Worm (Caenorhabditis elegans) whole organism, L4 larva: ENCODE data around the gene T10B10.4.
A peak's percentile ranks its signal among the peaks of the same experiment; 100 is the strongest.

Source experiments
- D1046.2 ChIP-seq: fragments of 200-800 bp; sonication (Bioruptor generic); IDR thresholded peaks from 2 replicates; pipeline ENCODE4 v1.3.6; 2022; ENCODE audit warnings: missing genetic modification characterization, missing compliant biosample characterization
- F10B5.3 ChIP-seq: sonication (generic microtip); optimal IDR thresholded peaks from 2 replicates; lab custom pipeline; 2016; ENCODE audit warnings: mild to moderate bottlenecking, missing genetic modification characterization, missing compliant biosample characterization
- F37D6.2 ChIP-seq: sonication (generic microtip); optimal IDR thresholded peaks from 2 replicates; lab custom pipeline; 2016; ENCODE audit warnings: mild to moderate bottlenecking, missing genetic modification characterization, missing compliant biosample characterization
- F44E2.7 ChIP-seq: fragments of 200-800 bp; sonication (Bioruptor generic); IDR thresholded peaks from 2 replicates; pipeline ENCODE4 v2.1.2; 2022; ENCODE audit warnings: missing genetic modification characterization, missing compliant biosample characterization
- T20F7.1 ChIP-seq: fragments of 200-800 bp; sonication (Bioruptor generic); optimal IDR thresholded peaks from 2 replicates; lab custom pipeline; 2018; ENCODE audit warnings: mild to moderate bottlenecking, missing genetic modification characterization, missing compliant biosample characterization
- T26A8.4 ChIP-seq: fragments of 200-800 bp; sonication (Bioruptor generic); IDR thresholded peaks from 2 replicates; pipeline ENCODE4 v1.3.6; 2022; ENCODE audit warnings: missing genetic modification characterization, missing compliant biosample characterization
- Y75B8A.6 ChIP-seq: fragments of 200-800 bp; sonication (Bioruptor generic); IDR thresholded peaks from 2 replicates; pipeline ENCODE4 v1.3.6; 2022; ENCODE audit warnings: missing genetic modification reagents, missing genetic modification characterization, missing compliant biosample characterization
- ZK337.2 ChIP-seq: fragments of 200-800 bp; sonication (Bioruptor generic); IDR thresholded peaks from 2 replicates; pipeline ENCODE4 v1.3.6; 2022; ENCODE audit warnings: missing genetic modification reagents, missing genetic modification characterization, missing compliant biosample characterization
- attf-4 ChIP-seq: sonication (generic microtip); optimal IDR thresholded peaks from 3 replicates; lab custom pipeline; 2017; ENCODE audit warnings: missing biosample characterization, missing genetic modification characterization
- ceh-28 ChIP-seq: fragments of 150-350 bp; optimal IDR thresholded peaks from 2 replicates; lab custom pipeline; 2014; ENCODE audit warnings: missing biosample characterization, missing genetic modification reagents, missing genetic modification characterization
- ceh-44 ChIP-seq: fragments of 200-800 bp; sonication (Bioruptor generic); IDR thresholded peaks from 2 replicates; pipeline ENCODE4 v1.3.6; 2022; ENCODE audit warnings: missing genetic modification reagents, missing genetic modification characterization, missing compliant biosample characterization
- ceh-62 ChIP-seq: sonication (generic microtip); optimal IDR thresholded peaks from 2 replicates; lab custom pipeline; 2017; ENCODE audit warnings: missing biosample characterization, missing genetic modification characterization
- ces-1 ChIP-seq: fragments of 150-350 bp; sonication (generic microtip); optimal IDR thresholded peaks from 4 replicates; lab custom pipeline; 2014; ENCODE audit warnings: missing biosample characterization, missing genetic modification reagents, missing genetic modification characterization
- daf-16 ChIP-seq, 3 experiments: sonication (generic microtip); optimal IDR thresholded peaks; 2 replicates each; lab custom pipeline; 2016 to 2017; ENCODE audit warnings: missing genetic modification characterization in 3 of 3, missing genetic modification reagents in 3 of 3, mild to moderate bottlenecking in 2 of 3, missing compliant biosample characterization in 2 of 3, missing biosample characterization in 1 of 3, moderate library complexity in 1 of 3
- dmd-6 ChIP-seq: fragments of 200-800 bp; sonication (Bioruptor generic); IDR thresholded peaks from 2 replicates; pipeline ENCODE4 v1.3.6; 2022; ENCODE audit warnings: missing genetic modification reagents, missing genetic modification characterization, missing compliant biosample characterization
- duxl-1 ChIP-seq: sonication (generic microtip); optimal IDR thresholded peaks from 2 replicates; lab custom pipeline; 2016; ENCODE audit warnings: mild to moderate bottlenecking, missing genetic modification characterization, moderate library complexity, missing compliant biosample characterization; ENCODE audit not compliant: poor library complexity
- dve-1 ChIP-seq: sonication (generic microtip); optimal IDR thresholded peaks from 2 replicates; lab custom pipeline; 2017; ENCODE audit warnings: antibody characterized with exemption, mild to moderate bottlenecking, missing genetic modification characterization, missing compliant biosample characterization; ENCODE audit not compliant: insufficient read depth
- egl-43 ChIP-seq: fragments of 200-800 bp; sonication (Bioruptor generic); IDR thresholded peaks from 2 replicates; pipeline ENCODE4 v1.3.6; 2022; ENCODE audit warnings: missing genetic modification reagents, missing genetic modification characterization, missing compliant biosample characterization
- gei-8 ChIP-seq: fragments of 200-800 bp; sonication (Bioruptor generic); optimal IDR thresholded peaks from 2 replicates; lab custom pipeline; 2018; ENCODE audit warnings: mild to moderate bottlenecking, missing genetic modification characterization, missing compliant biosample characterization
- jun-1 ChIP-seq: fragments of 150-350 bp; optimal IDR thresholded peaks from 2 replicates; lab custom pipeline; 2014; ENCODE audit warnings: missing biosample characterization, missing genetic modification reagents, missing genetic modification characterization
- lim-7 ChIP-seq: fragments of 200-800 bp; sonication (Bioruptor generic); IDR thresholded peaks from 2 replicates; pipeline ENCODE4 v1.3.6; 2022; ENCODE audit warnings: missing genetic modification characterization, missing compliant biosample characterization
- lin-15B ChIP-seq: fragments of 150-350 bp; sonication (generic microtip); optimal IDR thresholded peaks from 3 replicates; lab custom pipeline; 2014; ENCODE audit warnings: missing biosample characterization, missing genetic modification characterization
- lsy-2 ChIP-seq, 2 experiments: fragments of 150-350 bp in 1 of 2; sonication (generic microtip) in 1 of 2; optimal IDR thresholded peaks; 2 replicates each; lab custom pipeline; 2014 to 2017; ENCODE audit warnings: missing biosample characterization in 2 of 2, missing genetic modification characterization in 2 of 2
- madf-9 ChIP-seq: fragments of 200-800 bp; sonication (Bioruptor generic); conservative IDR thresholded peaks from 2 replicates; pipeline ENCODE4 v1.3.6; 2022; ENCODE audit warnings: missing genetic modification reagents, missing genetic modification characterization, missing compliant biosample characterization
- mdl-1 ChIP-seq, 2 experiments: fragments of 150-350 bp in 1 of 2; sonication (generic microtip) in 1 of 2; optimal IDR thresholded peaks; 2 replicates each; lab custom pipeline; 2014 to 2017; ENCODE audit warnings: missing biosample characterization in 2 of 2, missing genetic modification characterization in 2 of 2
- mes-2 ChIP-seq: sonication (generic microtip); optimal IDR thresholded peaks from 2 replicates; lab custom pipeline; 2016; ENCODE audit warnings: missing genotype, mild to moderate bottlenecking, missing genetic modification characterization, missing compliant biosample characterization; ENCODE audit not compliant: poor library complexity, severe bottlenecking
- mxl-2 ChIP-seq: fragments of 200-800 bp; sonication (Bioruptor generic); conservative IDR thresholded peaks from 2 replicates; pipeline ENCODE4 v1.3.6; 2022; ENCODE audit warnings: missing genetic modification reagents, missing genetic modification characterization, missing compliant biosample characterization
- nhr-102 ChIP-seq: sonication (generic microtip); optimal IDR thresholded peaks from 2 replicates; lab custom pipeline; 2016; ENCODE audit warnings: mild to moderate bottlenecking, missing genetic modification characterization, moderate library complexity, missing compliant biosample characterization
- nhr-11 ChIP-seq: fragments of 150-350 bp; optimal IDR thresholded peaks from 2 replicates; lab custom pipeline; 2014; ENCODE audit warnings: missing biosample characterization, missing genetic modification characterization
- nhr-25 ChIP-seq: sonication (generic microtip); optimal IDR thresholded peaks from 2 replicates; lab custom pipeline; 2017; ENCODE audit warnings: missing genetic modification characterization, mild to moderate bottlenecking, missing compliant biosample characterization, antibody characterized with exemption, moderate library complexity, borderline replicate concordance; ENCODE audit not compliant: insufficient read depth
- nhr-28 ChIP-seq: fragments of 150-350 bp; optimal IDR thresholded peaks from 2 replicates; lab custom pipeline; 2014; ENCODE audit warnings: missing biosample characterization, missing genetic modification characterization
- nhr-42 ChIP-seq: fragments of 200-800 bp; sonication (Bioruptor generic); IDR thresholded peaks from 2 replicates; pipeline ENCODE4 v1.3.6; 2022; ENCODE audit warnings: missing genetic modification characterization, missing compliant biosample characterization
- nhr-6 ChIP-seq: fragments of 150-350 bp; optimal IDR thresholded peaks from 2 replicates; lab custom pipeline; 2014; ENCODE audit warnings: missing biosample characterization, missing genetic modification characterization
- nhr-77 ChIP-seq: fragments of 150-350 bp; optimal IDR thresholded peaks from 2 replicates; lab custom pipeline; 2014; ENCODE audit warnings: missing biosample characterization, missing genetic modification characterization
- saeg-2 ChIP-seq: fragments of 200-800 bp; sonication (Bioruptor generic); IDR thresholded peaks from 2 replicates; pipeline ENCODE4 v1.3.6; 2022; ENCODE audit warnings: missing genetic modification reagents, missing genetic modification characterization, missing compliant biosample characterization
- sdz-12 ChIP-seq: fragments of 200-800 bp; sonication (Bioruptor generic); optimal IDR thresholded peaks from 2 replicates; lab custom pipeline; 2018; ENCODE audit warnings: mild to moderate bottlenecking, missing genetic modification characterization, missing compliant biosample characterization
- snpc-4 ChIP-seq: fragments of 150-350 bp; optimal IDR thresholded peaks from 2 replicates; lab custom pipeline; 2014; ENCODE audit warnings: missing biosample characterization, missing genetic modification characterization
- spr-1 ChIP-seq: sonication (generic microtip); optimal IDR thresholded peaks from 2 replicates; lab custom pipeline; 2016; ENCODE audit warnings: mild to moderate bottlenecking, missing genetic modification characterization, missing compliant biosample characterization
- unc-130 ChIP-seq: sonication (generic microtip); optimal IDR thresholded peaks from 2 replicates; lab custom pipeline; 2016; ENCODE audit warnings: missing genetic modification reagents, missing genetic modification characterization, missing compliant biosample characterization
- unc-39 ChIP-seq: sonication (generic microtip); optimal IDR thresholded peaks from 2 replicates; lab custom pipeline; 2017; ENCODE audit warnings: missing biosample characterization, missing genetic modification characterization
- vab-7 ChIP-seq: fragments of 200-800 bp; sonication (Bioruptor generic); IDR thresholded peaks from 2 replicates; pipeline ENCODE4 v1.3.6; 2022; ENCODE audit warnings: missing genetic modification reagents, missing genetic modification characterization, missing compliant biosample characterization
- zip-2 ChIP-seq: fragments of 150-350 bp; optimal IDR thresholded peaks from 2 replicates; lab custom pipeline; 2014; ENCODE audit warnings: missing biosample characterization, missing genetic modification characterization
- ztf-11 ChIP-seq: fragments of 150-350 bp; optimal IDR thresholded peaks from 2 replicates; lab custom pipeline; 2014; ENCODE audit warnings: missing biosample characterization, missing genetic modification characterization
- ztf-7 ChIP-seq: fragments of 150-350 bp; optimal IDR thresholded peaks from 2 replicates; lab custom pipeline; 2014; ENCODE audit warnings: missing biosample characterization, missing genetic modification characterization

Gene T10B10.4

DNA sequence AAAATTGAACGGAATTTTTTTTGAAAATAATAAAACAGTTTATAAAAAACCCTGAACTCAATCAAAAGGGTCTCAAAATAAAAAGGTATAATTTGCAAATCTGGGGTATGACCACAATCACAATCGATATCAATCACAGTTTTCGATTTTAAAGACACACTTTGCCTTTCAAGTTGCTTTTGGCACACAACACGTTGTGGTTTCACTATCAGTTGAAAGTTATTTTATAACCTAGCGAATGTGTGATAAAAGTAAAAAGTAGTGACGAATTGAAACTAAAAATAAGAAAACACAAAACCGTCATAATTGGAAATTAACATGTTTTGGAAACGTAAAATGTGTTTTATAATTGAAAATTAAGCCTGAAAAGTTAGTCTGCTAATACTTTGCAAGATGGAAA, 22.2 kb upstream of the T10B10.4 start (continued):
- peak; percentile 29 for TF ChIP-seq dve-1 (tag; lab: Kevin White, UChicago)
- no peak for TF ChIP-seq ceh-44 (GFP tag; lab: Robert Waterston, UW)
- no peak for TF ChIP-seq egl-43 (GFP tag; lab: Robert Waterston, UW)
- no peak for TF ChIP-seq ceh-62 (tag; lab: Kevin White, UChicago)
- TF ChIP-seq duxl-1 (tag; lab: Kevin White, UChicago): no peak
- TF ChIP-seq jun-1: no peak
- no peak for TF ChIP-seq saeg-2 (GFP tag; lab: Robert Waterston, UW)
- TF ChIP-seq lim-7 (GFP tag; lab: Robert Waterston, UW): no peak
- peak; percentile 71 for TF ChIP-seq dmd-6 (GFP tag; lab: Robert Waterston, UW)
- no peak for TF ChIP-seq F10B5.3
- no peak for TF ChIP-seq gei-8 (GFP tag; lab: Kevin White, UChicago)
- no peak for TF ChIP-seq zip-2 (tag; lab: Kevin White, UChicago)
- TF ChIP-seq nhr-77 (tag; lab: Kevin White, UChicago): peak; percentile 62
- no peak for TF ChIP-seq sdz-12 (GFP tag; lab: Kevin White, UChicago)
- no peak for TF ChIP-seq D1046.2 (GFP tag; lab: Robert Waterston, UW)
- no peak for TF ChIP-seq F37D6.2 (tag; lab: Kevin White, UChicago)
- TF ChIP-seq attf-4 (tag; lab: Kevin White, UChicago): no peak
- no peak for TF ChIP-seq T20F7.1 (GFP tag; lab: Kevin White, UChicago)
- TF ChIP-seq daf-16 (GFP tag; optimal IDR thresholded peaks at IDR 0.05; lab: Kevin White, UChicago): no peak
- peak; percentile 91 for TF ChIP-seq daf-16 (tag; optimal IDR thresholded peaks at IDR 0.05; lab: Kevin White, UChicago)
- TF ChIP-seq ces-1 (GFP tag; lab: Kevin White, UChicago): no peak
- no peak for TF ChIP-seq mes-2 (tag; lab: Kevin White, UChicago)

DNA sequence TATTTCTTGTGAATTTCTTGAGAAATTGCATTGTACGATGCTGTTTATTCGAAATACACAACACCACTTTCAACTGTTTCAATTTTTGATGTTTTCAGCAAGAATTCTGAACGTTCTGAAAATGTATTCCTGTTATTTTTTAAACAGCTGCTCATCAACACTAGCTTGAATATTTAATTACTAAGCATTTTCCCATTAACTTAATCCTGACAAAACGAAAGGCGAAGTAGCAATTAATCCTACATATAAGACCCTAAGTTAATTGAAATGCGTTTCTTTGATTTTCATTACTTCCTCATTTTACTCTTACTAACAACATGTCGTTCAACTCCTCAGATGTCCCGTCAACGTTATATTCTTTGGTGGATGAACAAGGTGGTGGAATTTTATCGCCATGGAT, 21.5 kb upstream of the T10B10.4 start, which contains the start of gene ocr-3:
TSS of gene ocr-3 (plus strand) at position 301 of the 400 bp plus-strand sequence.
- TF ChIP-seq mxl-2 (GFP tag; lab: Robert Waterston, UW): no peak
- no peak for TF ChIP-seq D1046.2 (GFP tag; lab: Robert Waterston, UW)
- TF ChIP-seq nhr-28 (tag; lab: Kevin White, UChicago): no peak
- no peak for TF ChIP-seq unc-130 (GFP tag; lab: Kevin White, UChicago)
- no peak for TF ChIP-seq jun-1
- TF ChIP-seq nhr-25 (tag; lab: Kevin White, UChicago): no peak
- no peak for TF ChIP-seq ZK337.2 (GFP tag; lab: Robert Waterston, UW)
- no peak for TF ChIP-seq ztf-11 (tag; lab: Kevin White, UChicago)
- TF ChIP-seq, all 104 proteins: peak for 0

DNA sequence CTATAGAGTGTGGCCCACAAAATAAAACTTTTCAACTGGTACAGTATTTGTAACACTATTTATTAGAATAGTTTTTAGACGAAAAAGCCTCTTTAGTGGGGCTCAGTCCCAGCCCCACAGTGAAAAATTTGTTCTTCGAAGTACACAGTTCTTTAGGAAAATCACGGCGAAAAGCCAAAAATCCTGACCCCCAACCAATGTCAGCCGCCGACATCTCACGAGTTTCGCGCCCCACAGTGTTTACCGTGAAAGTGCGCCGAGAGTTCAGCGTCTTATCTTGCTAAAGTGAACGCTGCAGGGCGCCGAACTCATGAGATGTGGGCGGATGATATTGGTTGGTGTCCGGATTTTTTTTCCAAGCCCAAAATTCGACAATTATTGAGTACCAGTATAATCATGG, 19.0 kb upstream of the T10B10.4 start:
- no peak for TF ChIP-seq daf-16 (GFP tag; optimal IDR thresholded peaks at IDR 0.05; lab: Kevin White, UChicago)
- TF ChIP-seq daf-16 (tag; optimal IDR thresholded peaks at IDR 0.05; lab: Kevin White, UChicago): peak; percentile 37
- TF ChIP-seq T26A8.4 (GFP tag; lab: Robert Waterston, UW): 0 out of 2 replicates have a peak, but pooled peaks have one; percentile 19
- TF ChIP-seq dve-1 (tag; lab: Kevin White, UChicago): peak; percentile 4
- TF ChIP-seq nhr-42: 0 out of 2 replicates have a peak, but pooled peaks have one; percentile 64
- TF ChIP-seq nhr-102 (tag; lab: Kevin White, UChicago): no peak
- no peak for TF ChIP-seq F44E2.7 (GFP tag; lab: Robert Waterston, UW)
- TF ChIP-seq snpc-4 (tag; lab: Kevin White, UChicago): peak; percentile 69

DNA sequence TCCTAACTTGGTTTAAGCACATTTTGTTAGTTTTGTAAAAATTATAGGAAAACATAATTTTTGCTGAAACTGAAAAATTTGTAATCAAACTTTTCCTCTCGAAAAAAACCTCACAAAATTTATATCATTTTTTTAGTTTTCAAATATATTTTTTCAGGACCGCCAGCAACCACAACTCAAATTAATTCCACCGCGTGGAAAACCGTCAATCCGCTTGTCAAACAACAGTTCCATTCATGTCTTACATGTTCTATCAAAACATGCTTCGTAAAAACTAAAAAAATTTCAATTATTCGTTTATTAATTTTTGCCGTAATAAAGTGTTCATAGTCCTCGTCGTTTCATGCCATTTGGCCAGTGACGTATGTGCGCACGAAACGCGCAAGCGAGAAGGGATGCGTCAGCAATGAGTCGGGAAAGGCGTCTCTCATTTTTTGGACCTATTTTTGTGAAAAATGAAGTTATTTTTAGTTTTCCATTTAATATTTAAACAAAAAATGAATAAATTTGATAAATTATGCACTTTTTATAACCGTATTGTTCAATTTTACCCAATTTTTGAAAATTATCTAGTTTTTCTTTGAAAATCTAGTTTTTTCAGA, 16.5 kb upstream of the T10B10.4 start, which contains the start of gene ucr-2.2:
TSS of gene ucr-2.2 (plus strand) at position 602 of the 602 bp plus-strand sequence.
- no peak for TF ChIP-seq ZK337.2 (GFP tag; lab: Robert Waterston, UW)
- peak in 1 of 2 experiments; percentile 41 for TF ChIP-seq mdl-1 (tag; optimal IDR thresholded peaks at IDR 0.05; lab: Kevin White, UChicago)
- TF ChIP-seq spr-1 (tag; lab: Kevin White, UChicago): peak; percentile 72
- peak; percentile 87 for TF ChIP-seq nhr-77 (tag; lab: Kevin White, UChicago)
- peak; percentile 88 for TF ChIP-seq nhr-6 (tag; lab: Kevin White, UChicago)
- peak; percentile 77 for TF ChIP-seq dmd-6 (GFP tag; lab: Robert Waterston, UW)
- no peak for TF ChIP-seq vab-7
- no peak for TF ChIP-seq ztf-11 (tag; lab: Kevin White, UChicago)
- no peak for TF ChIP-seq lin-15B (tag; lab: Kevin White, UChicago)
- TF ChIP-seq nhr-11 (tag; lab: Kevin White, UChicago): peak; percentile 56
- no peak for TF ChIP-seq Y75B8A.6 (GFP tag; lab: Robert Waterston, UW)
- no peak for TF ChIP-seq ceh-28
- peak; percentile 87 for TF ChIP-seq ztf-7 (tag; lab: Kevin White, UChicago)
- TF ChIP-seq lsy-2 (tag; optimal IDR thresholded peaks at IDR 0.05; lab: Kevin White, UChicago): peak in 1 of 2 experiments; percentile 88
- TF ChIP-seq madf-9 (GFP tag; lab: Robert Waterston, UW): no peak
- TF ChIP-seq unc-39 (tag; lab: Kevin White, UChicago): no peak
